Worm (Caenorhabditis elegans): ENCODE data around the gene F01D5.5.
A peak's percentile ranks its signal among the peaks of the same experiment; 100 is the strongest.

DNA sequence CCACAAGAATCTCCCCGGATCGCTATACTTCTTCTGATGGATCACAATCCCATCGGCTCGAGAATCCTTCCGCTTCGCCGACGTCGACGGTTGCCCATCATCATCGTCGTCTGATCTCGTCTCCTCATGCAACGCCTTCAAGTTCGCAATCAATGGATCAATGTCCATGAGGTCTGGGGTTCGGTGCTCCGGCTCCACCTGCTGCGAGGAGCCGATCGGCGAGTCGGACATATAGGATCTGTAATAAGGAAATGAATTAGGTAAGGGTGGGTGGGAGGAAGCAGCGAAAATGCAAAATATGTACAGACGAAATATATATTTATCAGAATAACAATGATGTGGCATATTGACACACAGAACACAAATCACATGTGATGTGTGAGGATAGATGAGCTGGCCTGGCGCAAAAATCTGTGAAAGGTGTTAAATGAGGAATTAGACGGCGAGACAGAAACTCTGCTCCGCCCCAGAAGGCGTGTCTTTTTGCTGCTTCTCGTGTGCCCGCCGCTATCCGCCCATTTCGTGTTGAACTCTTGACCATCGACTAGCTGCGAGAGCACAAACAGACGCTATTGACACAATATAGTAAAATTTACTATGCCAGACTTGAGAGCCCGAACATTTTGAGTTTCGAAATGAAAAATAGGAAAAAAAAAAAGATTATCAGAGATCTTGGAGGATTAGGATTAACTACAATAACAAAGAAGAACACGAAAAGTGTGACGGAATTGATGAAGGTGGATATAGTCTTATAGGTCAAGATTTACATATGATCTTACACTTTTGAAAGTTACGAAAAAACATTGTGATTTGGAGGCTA, 35.6 kb upstream of the F01D5.5 start:
- TF ChIP-seq nhr-19 (GFP tag; conservative IDR thresholded peaks at IDR 0.05) = 0 out of 2 replicates have a peak, but pooled peaks have one; percentile 14
- no peak for TF ChIP-seq pqm-1 (tag; optimal IDR thresholded peaks at IDR 0.05)

Data from whole organism, L1 larva.